Worm (Caenorhabditis elegans): ENCODE measurements around the gene str-14.

DNA sequence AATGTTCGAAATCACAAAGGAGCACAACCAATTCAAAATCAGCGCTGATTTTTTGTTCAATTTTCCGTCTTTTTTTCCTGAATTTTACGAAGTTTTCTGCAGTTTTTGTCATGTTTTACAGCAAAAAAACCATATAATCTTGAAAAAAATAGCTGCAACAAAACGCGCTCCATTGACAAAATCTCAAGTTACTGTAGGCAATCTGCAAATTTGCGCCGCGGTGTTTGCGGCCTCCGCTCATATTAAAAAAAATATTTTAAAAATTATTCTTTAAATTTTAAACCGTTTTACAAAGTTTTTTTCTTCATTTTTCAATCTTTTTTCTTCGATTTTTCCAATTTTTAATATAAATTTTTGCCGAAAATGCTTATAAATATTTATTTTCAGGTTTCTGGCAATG, 49.6 kb downstream of the str-14 start:
- TF ChIP-seq rpc-1 (optimal IDR thresholded peaks at IDR 0.05) (no peak), rpc-1 (tag; optimal IDR thresholded peaks at IDR 0.05) (no peak), athp-1 (tag; optimal IDR thresholded peaks at IDR 0.05) (no peak), ceh-100 (GFP tag; IDR thresholded peaks at IDR 0.05) (no peak), akir-1 (GFP tag; optimal IDR thresholded peaks at IDR 0.05) (no peak), Y53F4B.3 (GFP tag; IDR thresholded peaks at IDR 0.05) (no peak), nhr-120 (GFP tag; IDR thresholded peaks at IDR 0.05) (no peak), unc-62 (GFP tag; optimal IDR thresholded peaks at IDR 0.05) (no peak), cebp-1 (GFP tag; IDR thresholded peaks at IDR 0.05) (no peak), cebp-1 (tag; optimal IDR thresholded peaks at IDR 0.05) (no peak), nhr-90 (tag; optimal IDR thresholded peaks at IDR 0.05) (no peak), snpc-3.4 (tag; optimal IDR thresholded peaks at IDR 0.05) (no peak)
